Fruit fly (Drosophila melanogaster): ENCODE data around the gene CG43076.

DNA sequence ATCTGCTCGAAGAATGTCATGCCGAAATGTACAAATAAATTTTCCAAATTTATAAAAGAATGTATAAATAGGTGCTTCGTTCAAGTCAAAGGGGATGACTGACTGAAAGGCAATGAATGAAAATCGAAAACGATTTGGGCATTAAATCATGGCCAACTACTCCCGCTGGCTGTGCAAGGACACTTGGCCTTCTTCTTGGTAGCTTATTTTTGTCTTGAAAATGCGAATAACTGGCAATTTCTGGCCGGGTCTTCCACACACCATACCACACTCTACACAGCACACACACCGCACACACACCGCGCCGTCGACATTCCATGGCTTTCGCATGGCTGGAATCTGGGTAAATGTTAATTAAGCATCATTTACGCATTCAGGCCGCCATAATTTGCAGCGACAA is 16.8 kb downstream of the CG43076 start, which contains the start of gene CG32588:
- TF ChIP-seq Snoo (tag; optimal IDR thresholded peaks at IDR 0.05), result no peak
- no peak for TF ChIP-seq EcR (GFP tag; optimal IDR thresholded peaks at IDR 0.05)

Data from whole organism, pupa.